Fruit fly (Drosophila melanogaster) whole organism, embryonic: Measurements from ENCODE around the gene Ifrd1.

Experiments
- Asciz ChIP-seq: fragments of 200-800 bp; sonication (Bioruptor generic); optimal IDR thresholded peaks from 2 replicates; lab custom pipeline; 2017; ENCODE audit warnings: missing biosample characterization, mild to moderate bottlenecking, missing genetic modification characterization, missing genetic modification reagents
- Atf6 ChIP-seq: fragments of 200-800 bp; sonication (Bioruptor generic); IDR thresholded peaks from 2 replicates; pipeline ENCODE4 v1.3.6; 2022; ENCODE audit warnings: missing biosample characterization, missing genetic modification characterization
- CG12155 ChIP-seq: fragments of 200-800 bp; sonication (Bioruptor generic); optimal IDR thresholded peaks from 3 replicates; lab custom pipeline; 2016; ENCODE audit warnings: missing biosample characterization, missing genetic modification characterization
- CG14860 ChIP-seq: fragments of 200-800 bp; sonication (Bioruptor generic); IDR thresholded peaks from 3 replicates; pipeline ENCODE4 v1.3.6; 2022; ENCODE audit warnings: missing biosample characterization, missing genetic modification characterization; ENCODE audit not compliant: partially characterized antibody
- CG15269 ChIP-seq: fragments of 200-800 bp; sonication (Bioruptor generic); optimal IDR thresholded peaks from 2 replicates; lab custom pipeline; 2018; ENCODE audit warnings: missing biosample characterization, mild to moderate bottlenecking, missing genetic modification characterization, moderate library complexity
- CG17802 ChIP-seq: fragments of 200-800 bp; sonication (Bioruptor generic); optimal IDR thresholded peaks from 2 replicates; lab custom pipeline; 2018; ENCODE audit warnings: missing biosample characterization, mild to moderate bottlenecking, missing genetic modification characterization, moderate library complexity
- CG1832 ChIP-seq: fragments of 200-800 bp; sonication (Bioruptor generic); optimal IDR thresholded peaks from 2 replicates; lab custom pipeline; 2017; ENCODE audit warnings: missing biosample characterization, mild to moderate bottlenecking, missing genetic modification characterization, inconsistent platforms
- CG31365 ChIP-seq: fragments of 200-800 bp; sonication (Bioruptor generic); optimal IDR thresholded peaks from 2 replicates; lab custom pipeline; 2018; ENCODE audit warnings: missing biosample characterization, mild to moderate bottlenecking, missing genetic modification characterization
- CG31441 ChIP-seq: fragments of 200-800 bp; sonication (Bioruptor generic); IDR thresholded peaks from 2 replicates; pipeline ENCODE4 v1.3.6; 2022; ENCODE audit warnings: missing biosample characterization, missing genetic modification characterization
- CG4282 ChIP-seq: fragments of 200-800 bp; sonication (Bioruptor generic); optimal IDR thresholded peaks from 2 replicates; lab custom pipeline; 2016; ENCODE audit warnings: missing biosample characterization, missing genetic modification characterization
- CG4360 ChIP-seq: fragments of 200-800 bp; sonication (Bioruptor generic); IDR thresholded peaks from 2 replicates; pipeline ENCODE4 v1.3.6; 2022; ENCODE audit warnings: missing biosample characterization, missing genetic modification characterization
- CG5180 ChIP-seq: fragments of 200-800 bp; sonication (Bioruptor generic); optimal IDR thresholded peaks from 3 replicates; lab custom pipeline; 2017; ENCODE audit warnings: missing biosample characterization, missing genetic modification characterization, mild to moderate bottlenecking, moderate library complexity, missing genetic modification reagents
- CG5245 ChIP-seq: fragments of 200-800 bp; sonication (Bioruptor generic); optimal IDR thresholded peaks from 3 replicates; lab custom pipeline; 2016; ENCODE audit warnings: missing biosample characterization, missing genetic modification characterization
- CG8388 ChIP-seq: fragments of 200-800 bp; sonication (Bioruptor generic); optimal IDR thresholded peaks from 2 replicates; lab custom pipeline; 2019; ENCODE audit warnings: missing biosample characterization, mild to moderate bottlenecking, missing genetic modification characterization, moderate library complexity
- CG9437 ChIP-seq: fragments of 200-800 bp; sonication (Bioruptor generic); optimal IDR thresholded peaks from 2 replicates; lab custom pipeline; 2018; ENCODE audit warnings: missing biosample characterization, mild to moderate bottlenecking, missing genetic modification characterization
- CG9609 ChIP-seq: fragments of 200-800 bp; sonication (Bioruptor generic); optimal IDR thresholded peaks from 3 replicates; lab custom pipeline; 2016; ENCODE audit warnings: missing biosample characterization, missing genetic modification characterization
- CG9932 ChIP-seq: fragments of 200-800 bp; sonication (Bioruptor generic); IDR thresholded peaks from 2 replicates; pipeline ENCODE4 v1.3.6; 2022; ENCODE audit warnings: missing biosample characterization, missing genetic modification characterization
- CHES-1-like ChIP-seq: fragments of 200-800 bp; sonication (Bioruptor generic); optimal IDR thresholded peaks from 2 replicates; lab custom pipeline; 2016; ENCODE audit warnings: missing biosample characterization, missing genetic modification characterization
- CrebB ChIP-seq: fragments of 200-800 bp; sonication (Bioruptor generic); optimal IDR thresholded peaks from 3 replicates; lab custom pipeline; 2018; ENCODE audit warnings: missing biosample characterization, mild to moderate bottlenecking, missing genetic modification characterization
- Deaf1 ChIP-seq: fragments of 200-800 bp; optimal IDR thresholded peaks from 3 replicates; lab custom pipeline; 2019; ENCODE audit warnings: missing biosample characterization, mild to moderate bottlenecking, missing genetic modification characterization, moderate library complexity
- Dll ChIP-seq: fragments of 200-800 bp; sonication (Bioruptor generic); IDR thresholded peaks from 4 replicates; pipeline ENCODE4 v1.3.6; 2022; ENCODE audit warnings: missing biosample characterization, missing genetic modification characterization; ENCODE audit not compliant: partially characterized antibody
- Elba2 ChIP-seq: fragments of 200-800 bp; sonication (Bioruptor generic); optimal IDR thresholded peaks from 3 replicates; lab custom pipeline; 2016; ENCODE audit warnings: missing biosample characterization, missing genetic modification characterization
- Jarid2 ChIP-seq: fragments of 200-800 bp; sonication (Bioruptor generic); optimal IDR thresholded peaks from 3 replicates; lab custom pipeline; 2017; ENCODE audit warnings: mild to moderate bottlenecking, missing biosample characterization, missing genetic modification reagents, missing genetic modification characterization
- Med ChIP-seq: fragments of 200-800 bp; sonication (Bioruptor generic); peaks from one replicate; lab custom pipeline; 2016; ENCODE audit warnings: missing biosample characterization, missing genetic modification characterization, mild to moderate bottlenecking, inconsistent platforms, moderate library complexity
- NFAT ChIP-seq: fragments of 200-800 bp; sonication (Bioruptor generic); IDR thresholded peaks from 2 replicates; pipeline ENCODE4 v1.3.6; 2022; ENCODE audit warnings: missing biosample characterization, missing genetic modification characterization
- Rx ChIP-seq: fragments of 200-800 bp; sonication (Bioruptor generic); IDR thresholded peaks from 2 replicates; pipeline ENCODE4 v1.3.6; 2022; ENCODE audit warnings: missing biosample characterization, missing genetic modification characterization
- Trl ChIP-seq, 3 experiments: fragments of >200 bp in 2 of 3; fragments of 200-800 bp in 1 of 3; sonication (Bioruptor generic) in 1 of 3; optimal IDR thresholded peaks; 2 replicates in 1 of 3; 3 replicates in 2 of 3; lab custom pipeline; 2016 to 2017; ENCODE audit warnings: missing biosample characterization in 1 of 3, missing genetic modification characterization in 1 of 3
- ac ChIP-seq: fragments of 200-800 bp; sonication (Bioruptor generic); optimal IDR thresholded peaks from 3 replicates; lab custom pipeline; 2017; ENCODE audit warnings: missing biosample characterization, mild to moderate bottlenecking, missing genetic modification characterization
- cad ChIP-seq: fragments of >200 bp; optimal IDR thresholded peaks from 2 replicates; lab custom pipeline; 2017; ENCODE audit warnings: missing biosample characterization, missing genetic modification characterization
- fd102C ChIP-seq: fragments of 200-800 bp; sonication (Bioruptor generic); optimal IDR thresholded peaks from 2 replicates; lab custom pipeline; 2018; ENCODE audit warnings: missing biosample characterization, mild to moderate bottlenecking, missing genetic modification characterization, moderate library complexity
- hkb ChIP-seq, 2 experiments: fragments of 200-800 bp in 1 of 2; fragments of >200 bp in 1 of 2; sonication (Bioruptor generic) in 1 of 2; IDR thresholded peaks in 1 of 2; optimal IDR thresholded peaks in 1 of 2; 2 replicates each; pipeline versions ENCODE4 v1.3.6 to Lab custom; 2017 to 2022; ENCODE audit warnings: missing biosample characterization in 1 of 2, missing genetic modification characterization in 1 of 2
- lbe ChIP-seq: fragments of 200-800 bp; sonication (Bioruptor generic); optimal IDR thresholded peaks from 2 replicates; lab custom pipeline; 2016; ENCODE audit warnings: missing biosample characterization, mild to moderate bottlenecking, missing genetic modification characterization
- mirr ChIP-seq: fragments of 200-800 bp; sonication (Bioruptor generic); optimal IDR thresholded peaks from 3 replicates; lab custom pipeline; 2018; ENCODE audit warnings: missing biosample characterization, mild to moderate bottlenecking, missing genetic modification characterization
- nerfin-1 ChIP-seq: fragments of 200-800 bp; sonication (Bioruptor generic); optimal IDR thresholded peaks from 3 replicates; lab custom pipeline; 2019; ENCODE audit warnings: missing biosample characterization, mild to moderate bottlenecking, missing genetic modification characterization, moderate library complexity
- nom ChIP-seq: fragments of 200-800 bp; sonication (Bioruptor generic); optimal IDR thresholded peaks from 2 replicates; lab custom pipeline; 2017; ENCODE audit warnings: missing biosample characterization, missing genetic modification characterization, mild to moderate bottlenecking, moderate library complexity, missing genetic modification reagents
- p53 ChIP-seq: fragments of 200-800 bp; sonication (Bioruptor generic); optimal IDR thresholded peaks from 2 replicates; lab custom pipeline; 2016; ENCODE audit warnings: missing biosample characterization, missing genetic modification characterization
- pho ChIP-seq: fragments of 200-800 bp; sonication (Bioruptor generic); optimal IDR thresholded peaks from 2 replicates; lab custom pipeline; 2016; ENCODE audit warnings: missing biosample characterization, missing genetic modification characterization
- prd ChIP-seq, 3 experiments: fragments of >200 bp in 2 of 3; fragments of 200-800 bp in 1 of 3; sonication (Bioruptor generic) in 1 of 3; optimal IDR thresholded peaks in 2 of 3; IDR thresholded peaks in 1 of 3; 2 replicates in 2 of 3; 3 replicates in 1 of 3; pipeline versions ENCODE4 v1.3.6 to Lab custom; 2017 to 2022; ENCODE audit warnings: missing biosample characterization in 1 of 3, missing genetic modification characterization in 1 of 3
- psq ChIP-seq: fragments of 200-800 bp; sonication (Bioruptor generic); optimal IDR thresholded peaks from 2 replicates; lab custom pipeline; 2017; ENCODE audit warnings: missing biosample characterization, missing genetic modification characterization
- rib ChIP-seq: fragments of 200-800 bp; sonication (Bioruptor generic); IDR thresholded peaks from 2 replicates; pipeline ENCODE4 v1.3.6; 2022; ENCODE audit warnings: missing biosample characterization, missing genetic modification characterization
- sens ChIP-seq: fragments of 200-800 bp; sonication (Bioruptor generic); peaks from one replicate; lab custom pipeline; 2016; ENCODE audit warnings: missing biosample characterization, missing genetic modification characterization
- sisA ChIP-seq: fragments of 200-800 bp; sonication (Bioruptor generic); IDR thresholded peaks from 2 replicates; pipeline ENCODE4 v1.3.6; 2022; ENCODE audit warnings: missing biosample characterization, missing genetic modification characterization
- so ChIP-seq: fragments of 200-800 bp; sonication (Bioruptor generic); IDR thresholded peaks from 3 replicates; pipeline ENCODE4 v1.3.6; 2022; ENCODE audit warnings: missing biosample characterization, missing genetic modification characterization
- zf30C ChIP-seq: fragments of 200-800 bp; sonication (Bioruptor generic); optimal IDR thresholded peaks from 3 replicates; lab custom pipeline; 2018; ENCODE audit warnings: missing biosample characterization, mild to moderate bottlenecking, missing genetic modification characterization

The Ifrd1 gene

dm6 chr2L:2887760-2888600 is 13.7 kb upstream of the Ifrd1 start:
- peak in 1 of 2 experiments; percentile 19 for TF ChIP-seq Trl (optimal IDR thresholded peaks at IDR 0.05; lab: Kevin White, UChicago)
- no peak for TF ChIP-seq Trl (GFP tag; optimal IDR thresholded peaks at IDR 0.05; lab: Kevin White, UChicago)
- TF ChIP-seq Deaf1 (tag; lab: Kevin White, UChicago), result peak; percentile 1
- TF ChIP-seq CG9932 (GFP tag; lab: Robert Waterston, UW), result no peak
- peak; percentile 22; the same call in 1 of the 2 replicates for TF ChIP-seq CG4360 (GFP tag; lab: Robert Waterston, UW)
- peak; percentile 81 for TF ChIP-seq sens (GFP tag; lab: Kevin White, UChicago)
- peak; percentile 42 for TF ChIP-seq Jarid2 (GFP tag; lab: Kevin White, UChicago)
- peak; percentile 99 for TF ChIP-seq CG5180
- no peak for TF ChIP-seq CG31441
- TF ChIP-seq CG31365 (tag; lab: Kevin White, UChicago), result no peak
- peak; percentile 1 for TF ChIP-seq Med (GFP tag; lab: Kevin White, UChicago)

dm6 chr2L:2886613-2887537 is 12.6 kb upstream of the Ifrd1 start:
- no peak for TF ChIP-seq CG17802 (tag; lab: Kevin White, UChicago)
- no peak for TF ChIP-seq Rx (GFP tag; lab: Robert Waterston, UW)
- no peak for TF ChIP-seq CG5245 (GFP tag; lab: Kevin White, UChicago)
- peak; percentile 65 for TF ChIP-seq CG4360 (GFP tag; lab: Robert Waterston, UW)
- TF ChIP-seq Elba2 (GFP tag; lab: Kevin White, UChicago), result peak; percentile 73
- TF ChIP-seq so (GFP tag; lab: Robert Waterston, UW), result no peak
- peak; percentile 77 for TF ChIP-seq nerfin-1 (tag; lab: Kevin White, UChicago)
- no peak for TF ChIP-seq rib (GFP tag; lab: Robert Waterston, UW)
- no peak for TF ChIP-seq NFAT (GFP tag; lab: Robert Waterston, UW)
- no peak for TF ChIP-seq Atf6
- no peak for TF ChIP-seq mirr (GFP tag; lab: Kevin White, UChicago)
- TF ChIP-seq CG14860 (GFP tag; lab: Robert Waterston, UW), result no peak
- no peak for TF ChIP-seq CG15269 (tag; lab: Kevin White, UChicago)
- TF ChIP-seq lbe (GFP tag; lab: Kevin White, UChicago), result peak; percentile 1
- peak; percentile 35 for TF ChIP-seq cad (GFP tag; lab: Kevin White, UChicago)
- TF ChIP-seq fd102C (GFP tag; lab: Kevin White, UChicago), result no peak
- no peak for TF ChIP-seq p53
- no peak for TF ChIP-seq CG9437 (GFP tag; lab: Kevin White, UChicago)
- TF ChIP-seq prd (optimal IDR thresholded peaks at IDR 0.05; lab: Kevin White, UChicago), result no peak
- TF ChIP-seq prd (GFP tag; IDR thresholded peaks at IDR 0.05; lab: Robert Waterston, UW), result no peak
- TF ChIP-seq psq, result no peak
- TF ChIP-seq sisA (GFP tag; lab: Robert Waterston, UW), result no peak
- no peak for TF ChIP-seq pho (GFP tag; lab: Kevin White, UChicago)
- TF ChIP-seq CrebB (tag; lab: Kevin White, UChicago), result no peak
- TF ChIP-seq CG9609 (GFP tag; lab: Kevin White, UChicago), result no peak
- no peak for TF ChIP-seq zf30C
- peak; percentile 83 for TF ChIP-seq nom
- no peak for TF ChIP-seq Asciz (GFP tag; lab: Kevin White, UChicago)
- peak; percentile 36 for TF ChIP-seq CG1832
- no peak for TF ChIP-seq hkb (optimal IDR thresholded peaks at IDR 0.05; lab: Kevin White, UChicago)
- 0 out of 2 replicates have a peak, but pooled peaks have one; percentile 34 for TF ChIP-seq hkb (GFP tag; IDR thresholded peaks at IDR 0.05; lab: Robert Waterston, UW)
- no peak for TF ChIP-seq CG12155 (GFP tag; lab: Kevin White, UChicago)
- no peak for TF ChIP-seq CG8388 (GFP tag; lab: Kevin White, UChicago)
- no peak for TF ChIP-seq CG4282
- TF ChIP-seq CHES-1-like (GFP tag; lab: Kevin White, UChicago), result no peak
- peak; percentile 38; the same call in 1 of the 4 replicates for TF ChIP-seq Dll (GFP tag; lab: Robert Waterston, UW)
- TF ChIP-seq ac (GFP tag; lab: Kevin White, UChicago), result no peak
